Fruit fly (Drosophila melanogaster): ENCODE data around the gene Cont.

Gene Cont

DNA sequence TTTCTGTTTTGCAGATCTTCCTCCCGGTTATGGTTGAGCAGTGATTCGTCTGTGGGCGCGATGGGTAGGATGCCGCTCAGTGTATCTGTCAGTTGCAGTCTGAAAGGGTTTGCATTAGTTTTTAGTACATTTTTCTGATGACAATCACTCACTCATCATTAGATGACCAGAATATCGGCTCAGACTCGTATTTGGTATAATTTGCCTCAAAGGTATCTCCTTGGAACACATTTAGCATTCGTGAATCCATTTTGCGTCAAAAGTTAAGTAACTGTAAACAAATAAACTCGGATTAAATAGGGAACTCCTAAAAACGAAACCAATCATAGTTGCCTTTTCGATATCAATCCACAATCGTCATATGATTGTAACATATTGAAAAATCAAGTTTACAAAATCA, 45.6 kb downstream of the Cont start, which contains the start of gene CG31525:
Gene CG31525, plus strand, starts transcription at position 301 of the 400 bp plus-strand sequence.
- TF ChIP-seq CTCF (optimal IDR thresholded peaks at IDR 0.05) (no peak), CG8478 (optimal IDR thresholded peaks at IDR 0.05) (no peak)

DNA sequence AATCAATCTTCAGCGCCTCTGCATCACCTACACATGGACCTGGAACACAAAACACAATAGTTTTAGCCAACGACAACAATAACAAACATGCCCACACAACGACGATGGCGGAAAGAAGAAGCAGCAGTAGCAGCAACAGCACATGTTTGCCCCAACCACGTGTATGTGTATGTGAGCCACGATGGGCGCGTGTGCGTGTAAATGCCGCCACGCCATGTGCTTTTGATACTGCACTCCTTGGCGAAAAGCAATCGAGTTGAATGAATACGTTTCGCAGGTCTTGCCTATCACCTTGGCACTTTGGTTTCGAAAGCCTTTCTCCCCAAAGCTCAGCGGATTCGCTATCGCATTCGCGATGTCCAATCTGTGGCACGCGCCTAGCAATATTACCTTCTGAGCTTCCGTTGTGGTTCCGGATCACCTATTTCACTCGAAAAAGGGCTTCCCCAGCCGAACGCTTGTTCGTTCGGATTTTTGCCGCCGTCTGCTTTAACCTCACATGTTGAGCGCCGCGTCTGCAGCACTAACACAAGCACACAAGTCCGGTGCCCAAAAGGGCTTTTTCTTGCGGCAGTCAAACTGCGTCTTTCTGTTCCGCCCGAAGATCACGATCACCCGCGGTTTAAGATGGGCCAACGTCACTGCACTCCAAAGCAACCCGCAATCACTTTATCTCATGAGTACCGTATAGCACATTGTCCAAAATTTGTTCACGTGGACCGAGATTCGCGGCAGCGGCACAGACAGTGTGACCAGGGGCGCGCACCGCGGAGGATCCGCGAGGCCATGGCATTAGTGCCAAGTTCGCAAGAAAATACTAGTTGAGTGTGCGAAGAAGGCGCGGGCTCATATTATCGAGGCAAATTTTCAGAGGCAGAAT, 47.7 kb downstream of the Cont start, which contains the start of gene srl:
Gene srl, minus strand, starts transcription at position 751 of the 880 bp plus-strand sequence.
- no peak for TF ChIP-seq CG8478 (optimal IDR thresholded peaks at IDR 0.05)
- peak in 1 of 2 experiments; percentile 17 for TF ChIP-seq CTCF (optimal IDR thresholded peaks at IDR 0.05)

DNA sequence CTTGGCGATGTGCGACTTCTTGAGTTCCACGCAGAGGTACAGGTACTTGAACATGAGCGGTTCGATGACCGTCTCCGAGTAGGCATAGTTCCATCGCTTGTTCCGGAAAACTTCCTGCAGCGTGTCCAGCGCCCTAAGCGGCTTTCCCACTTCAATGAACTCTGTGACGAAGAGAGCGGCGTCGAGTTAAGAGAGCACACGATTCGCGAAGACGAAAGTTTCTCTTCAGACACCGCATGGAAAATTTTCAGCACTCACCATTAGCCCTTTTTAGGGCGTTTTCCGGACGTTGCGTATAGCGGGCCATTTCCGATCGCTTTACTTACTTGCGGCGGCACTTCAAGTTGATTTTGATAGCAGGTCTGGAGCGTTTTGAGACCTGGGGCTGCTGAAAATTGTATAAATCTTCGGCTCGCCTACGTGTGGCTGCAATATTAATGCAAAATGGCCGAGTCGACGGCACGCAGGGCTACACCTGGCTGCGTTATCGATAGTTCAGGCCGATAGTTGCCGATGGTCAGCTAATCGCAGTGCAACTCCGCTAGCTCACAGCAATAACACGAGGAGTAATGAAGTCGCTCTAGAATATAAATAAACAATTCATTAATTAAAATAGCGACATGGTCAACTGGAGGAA, 52.5 kb downstream of the Cont start, which contains the start of the genes eIF3a and CG1074:
Gene eIF3a, minus strand, starts transcription at position 455 of the 637 bp plus-strand sequence.
Gene CG1074, plus strand, starts transcription at position 525 of the 637 bp plus-strand sequence.
- TF ChIP-seq CG8478 (optimal IDR thresholded peaks at IDR 0.05), result no peak
- TF ChIP-seq CTCF (optimal IDR thresholded peaks at IDR 0.05), result peak in 1 of 2 experiments; percentile 45
